Worm (Caenorhabditis elegans): ENCODE results near the gene K02C4.2.
A peak's percentile ranks its signal among the peaks of the same experiment; 100 is the strongest.

K02C4.2 gene

ce11 chrII:8032657-8033056, 42.9 kb upstream of the K02C4.2 start, which contains the start of gene nrf-6:
Gene nrf-6, minus strand, starts transcription at chrII:8032708.
- TF ChIP-seq ceh-6 (GFP tag; optimal IDR thresholded peaks at IDR 0.05) (no peak), elt-2 (tag; optimal IDR thresholded peaks at IDR 0.05) (peak; percentile 80), pqm-1 (tag; optimal IDR thresholded peaks at IDR 0.05) (no peak)

DNA sequence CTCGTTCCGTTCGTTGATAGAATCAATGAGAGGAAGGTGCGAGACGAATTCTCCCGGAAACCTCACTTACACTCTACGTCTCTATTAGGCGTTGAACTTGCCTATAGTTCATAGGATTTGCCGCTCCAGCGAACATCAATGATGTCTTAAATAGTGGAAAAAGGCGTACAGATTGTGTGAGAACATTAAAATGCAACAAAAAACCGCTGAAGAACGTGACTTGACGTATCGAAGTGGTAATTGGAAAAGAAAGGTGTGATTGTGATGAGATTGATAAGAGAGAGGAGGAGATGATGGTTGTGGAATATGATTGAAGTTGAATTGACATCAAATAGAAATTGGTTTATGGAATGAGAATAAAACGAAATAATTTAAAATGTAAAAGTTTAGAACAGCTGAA, 41.6 kb upstream of the K02C4.2 start:
- TF ChIP-seq ceh-22 (tag; optimal IDR thresholded peaks at IDR 0.05) (no peak), ceh-34 (tag; optimal IDR thresholded peaks at IDR 0.05) (no peak), fax-1 (tag; optimal IDR thresholded peaks at IDR 0.05) (no peak), pros-1 (tag; optimal IDR thresholded peaks at IDR 0.05) (no peak), che-1 (tag; optimal IDR thresholded peaks at IDR 0.05) (no peak), ceh-30 (tag; optimal IDR thresholded peaks at IDR 0.05) (no peak), ref-2 (tag; optimal IDR thresholded peaks at IDR 0.05) (no peak), pha-2 (tag; optimal IDR thresholded peaks at IDR 0.05) (no peak), fkh-10 (GFP tag; optimal IDR thresholded peaks at IDR 0.05) (no peak), pat-9 (tag; optimal IDR thresholded peaks at IDR 0.05) (no peak), C38D4.7 (GFP tag; optimal IDR thresholded peaks at IDR 0.05) (no peak), ceh-9 (tag; optimal IDR thresholded peaks at IDR 0.05) (no peak), hlh-8 (tag; optimal IDR thresholded peaks at IDR 0.05) (no peak), ceh-31 (tag; optimal IDR thresholded peaks at IDR 0.05) (no peak), sdc-2 (tag; optimal IDR thresholded peaks at IDR 0.05) (no peak)

ce11 chrII:8034617-8035016, 40.9 kb upstream of the K02C4.2 start:
- no peak for TF ChIP-seq mec-3 (tag; optimal IDR thresholded peaks at IDR 0.05; ENCODE audit: borderline replicate concordance)
- no peak for TF ChIP-seq ceh-2 (tag; optimal IDR thresholded peaks at IDR 0.05)
- no peak for TF ChIP-seq nfya-1 (tag; optimal IDR thresholded peaks at IDR 0.05)
- no peak for TF ChIP-seq T23F11.4 (GFP tag; optimal IDR thresholded peaks at IDR 0.05)
- TF ChIP-seq nhr-11 (tag; optimal IDR thresholded peaks at IDR 0.05): no peak
- TF ChIP-seq K09A11.1 (tag; optimal IDR thresholded peaks at IDR 0.05; ENCODE audit: insufficient read depth): no peak
- no peak for TF ChIP-seq pat-9 (tag; optimal IDR thresholded peaks at IDR 0.05)
- no peak for TF ChIP-seq ceh-34 (tag; optimal IDR thresholded peaks at IDR 0.05)

ce11 chrII:8035667-8036066, 39.9 kb upstream of the K02C4.2 start, which contains the start of gene sap-49:
Gene sap-49, minus strand, starts transcription at chrII:8035767.
- TF ChIP-seq rnt-1 (tag; optimal IDR thresholded peaks at IDR 0.05) (no peak), lim-6 (tag; optimal IDR thresholded peaks at IDR 0.05) (no peak), ceh-2 (tag; optimal IDR thresholded peaks at IDR 0.05) (no peak), nhr-232 (tag; optimal IDR thresholded peaks at IDR 0.05) (no peak), odd-2 (tag; optimal IDR thresholded peaks at IDR 0.05) (no peak)

- TF ChIP-seq eyg-1 (tag; optimal IDR thresholded peaks at IDR 0.05) (no peak), pha-2 (tag; optimal IDR thresholded peaks at IDR 0.05) (no peak), ceh-9 (tag; optimal IDR thresholded peaks at IDR 0.05) (no peak), T23F11.4 (GFP tag; optimal IDR thresholded peaks at IDR 0.05) (no peak), C08G9.2 (tag; optimal IDR thresholded peaks at IDR 0.05) (no peak), nhr-232 (tag; optimal IDR thresholded peaks at IDR 0.05) (no peak), gmeb-2 (tag; optimal IDR thresholded peaks at IDR 0.05) (no peak), Y22D7AL.16 (tag; optimal IDR thresholded peaks at IDR 0.05) (no peak), npax-4 (tag; optimal IDR thresholded peaks at IDR 0.05) (no peak), tbx-2 (tag; optimal IDR thresholded peaks at IDR 0.05) (no peak), pros-1 (tag; optimal IDR thresholded peaks at IDR 0.05) (no peak), ceh-14 (tag; optimal IDR thresholded peaks at IDR 0.05) (no peak), ceh-45 (GFP tag; IDR thresholded peaks at IDR 0.05) (no peak)
Observed at ce11 chrII:8037246-8037645, 38.3 kb upstream of the K02C4.2 start, which contains the start of gene arp-6. Gene arp-6, minus strand, starts transcription at chrII:8037346.
